Worm (Caenorhabditis elegans): ENCODE measurements around the gene hpr-9.
A peak's percentile ranks its signal among the peaks of the same experiment; 100 is the strongest.

The hpr-9 gene

DNA sequence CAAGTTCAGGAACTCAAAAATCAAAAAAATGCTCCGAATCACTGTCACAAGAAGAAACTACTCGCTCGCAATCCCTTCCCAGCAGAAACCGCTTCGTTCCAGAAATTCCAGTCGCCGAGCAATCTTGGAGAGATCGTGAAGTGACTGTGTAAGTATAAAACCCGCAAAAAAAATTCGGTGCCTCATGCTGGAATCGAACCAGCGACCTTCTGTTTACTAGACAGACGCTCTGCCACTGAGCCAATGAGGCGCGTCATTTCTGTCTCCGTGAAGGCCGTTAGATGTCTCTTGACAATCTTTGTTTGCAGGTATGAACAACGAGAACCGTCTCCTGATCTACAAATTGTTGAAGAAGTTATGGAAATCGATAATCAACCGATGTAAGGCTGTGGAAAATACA lies 3.2 kb downstream of the hpr-9 start (continued):
- TF ChIP-seq C17E4.6 (GFP tag; IDR thresholded peaks at IDR 0.05) (no peak), lir-1 (GFP tag; conservative IDR thresholded peaks at IDR 0.05) (peak; percentile 68), tbx-9 (tag; optimal IDR thresholded peaks at IDR 0.05; ENCODE audit: borderline replicate concordance) (no peak), snpc-1.3 (tag; optimal IDR thresholded peaks at IDR 0.05; ENCODE audit: insufficient read depth) (peak; percentile 80), rec-8 (tag; optimal IDR thresholded peaks at IDR 0.05) (peak; percentile 59 to 73), ets-4 (GFP tag; optimal IDR thresholded peaks at IDR 0.05) (no peak), somi-1 (GFP tag; optimal IDR thresholded peaks at IDR 0.05) (peak; percentile 6), K11D2.4 (GFP tag; IDR thresholded peaks at IDR 0.05) (0 out of 2 replicates have a peak, but pooled peaks have one; percentile 36), Y95B8A.8 (GFP tag; IDR thresholded peaks at IDR 0.05) (no peak), gei-17 (GFP tag; optimal IDR thresholded peaks at IDR 0.05) (no peak), sptf-2 (GFP tag; optimal IDR thresholded peaks at IDR 0.05) (peak; percentile 85), D2030.7 (GFP tag; IDR thresholded peaks at IDR 0.05) (peak; percentile 50), egl-18 (GFP tag; IDR thresholded peaks at IDR 0.05) (no peak), nfyb-1 (GFP tag; IDR thresholded peaks at IDR 0.05) (peak; percentile 80), madf-10 (tag; optimal IDR thresholded peaks at IDR 0.05) (peak; percentile 39), tlf-1 (GFP tag; optimal IDR thresholded peaks at IDR 0.05) (peak; percentile 15), fkh-3 (tag; optimal IDR thresholded peaks at IDR 0.05) (no peak), ztf-28 (GFP tag; IDR thresholded peaks at IDR 0.05) (0 out of 2 replicates have a peak, but pooled peaks have one; percentile 39), Y67H2A.10 (GFP tag; conservative IDR thresholded peaks at IDR 0.05) (no peak), F52B5.7 (tag; optimal IDR thresholded peaks at IDR 0.05) (peak; percentile 45), tbp1 (GFP tag; optimal IDR thresholded peaks at IDR 0.05) (peak; percentile 99), F23B12.7 (tag; optimal IDR thresholded peaks at IDR 0.05; ENCODE audit: insufficient read depth) (peak; percentile 6), mel-28 (tag; optimal IDR thresholded peaks at IDR 0.05; ENCODE audit: borderline replicate concordance) (peak; percentile 49), sea-2 (GFP tag; IDR thresholded peaks at IDR 0.05) (no peak), ztf-6 (GFP tag; IDR thresholded peaks at IDR 0.05) (no peak), unc-62 (GFP tag; optimal IDR thresholded peaks at IDR 0.05) (no peak), let-607 (tag; optimal IDR thresholded peaks at IDR 0.05) (no peak), B0035.1 (tag; optimal IDR thresholded peaks at IDR 0.05) (peak; percentile 19), Y56A3A.18 (GFP tag; IDR thresholded peaks at IDR 0.05) (0 out of 2 replicates have a peak, but pooled peaks have one; percentile 21), atf-7 (tag; optimal IDR thresholded peaks at IDR 0.05) (peak; percentile 19), ceh-58 (GFP tag; IDR thresholded peaks at IDR 0.05) (peak; percentile 80; the same call in 1 of the 2 replicates), F49E8.2 (tag; optimal IDR thresholded peaks at IDR 0.05; ENCODE audit: insufficient read depth) (peak; percentile 73), nfya-2 (GFP tag; IDR thresholded peaks at IDR 0.05) (0 out of 2 replicates have a peak, but pooled peaks have one; percentile 8), B0336.3 (GFP tag; IDR thresholded peaks at IDR 0.05) (peak; percentile 31; the same call in 1 of the 2 replicates), ceh-100 (GFP tag; IDR thresholded peaks at IDR 0.05) (peak; percentile 51; the same call in 1 of the 2 replicates), zfh-2 (GFP tag; conservative IDR thresholded peaks at IDR 0.05) (peak; percentile 55; the same call in 1 of the 2 replicates), madf-8 (GFP tag; conservative IDR thresholded peaks at IDR 0.05) (no peak; the same call in 1 of the 2 replicates), rcor-1 (GFP tag; IDR thresholded peaks at IDR 0.05) (peak; percentile 51; the same call in 1 of the 2 replicates), attf-6 (GFP tag; IDR thresholded peaks at IDR 0.05) (peak; percentile 72), ccch-3 (GFP tag; optimal IDR thresholded peaks at IDR 0.05) (no peak), lsl-1 (GFP tag; optimal IDR thresholded peaks at IDR 0.05) (peak; percentile 57), ama-1 (optimal IDR thresholded peaks at IDR 0.05) (no peak), ama-1 (GFP tag; optimal IDR thresholded peaks at IDR 0.05) (peak; percentile 68 to 78), B0261.1 (tag; optimal IDR thresholded peaks at IDR 0.05) (peak; percentile 86), F33H1.4 (GFP tag; IDR thresholded peaks at IDR 0.05) (peak; percentile 31), T26A5.8 (tag; optimal IDR thresholded peaks at IDR 0.05) (no peak), hmg-1.2 (GFP tag; IDR thresholded peaks at IDR 0.05) (peak; percentile 67), ztf-3 (GFP tag; optimal IDR thresholded peaks at IDR 0.05) (no peak)
